Worm (Caenorhabditis elegans) whole organism, L3 larva: Measurements from ENCODE around the gene srlf-13.

Source experiments
- fkh-10 ChIP-seq: sonication (generic microtip); optimal IDR thresholded peaks from 2 replicates; lab custom pipeline; 2017; ENCODE audit warnings: missing biosample characterization, missing genetic modification reagents, missing genetic modification characterization
- jun-1 ChIP-seq: fragments of 150-350 bp; optimal IDR thresholded peaks from 2 replicates; lab custom pipeline; 2014; ENCODE audit warnings: missing biosample characterization, missing genetic modification reagents, missing genetic modification characterization
- nhr-12 ChIP-seq: fragments of 150-350 bp; optimal IDR thresholded peaks from 2 replicates; lab custom pipeline; 2014; ENCODE audit warnings: missing biosample characterization, missing genetic modification characterization
- nhr-237 ChIP-seq: fragments of 150-350 bp; optimal IDR thresholded peaks from 2 replicates; lab custom pipeline; 2014; ENCODE audit warnings: missing biosample characterization, missing genetic modification characterization
- nhr-77 ChIP-seq: fragments of 150-350 bp; optimal IDR thresholded peaks from 2 replicates; lab custom pipeline; 2014; ENCODE audit warnings: missing biosample characterization, missing genetic modification characterization

DNA sequence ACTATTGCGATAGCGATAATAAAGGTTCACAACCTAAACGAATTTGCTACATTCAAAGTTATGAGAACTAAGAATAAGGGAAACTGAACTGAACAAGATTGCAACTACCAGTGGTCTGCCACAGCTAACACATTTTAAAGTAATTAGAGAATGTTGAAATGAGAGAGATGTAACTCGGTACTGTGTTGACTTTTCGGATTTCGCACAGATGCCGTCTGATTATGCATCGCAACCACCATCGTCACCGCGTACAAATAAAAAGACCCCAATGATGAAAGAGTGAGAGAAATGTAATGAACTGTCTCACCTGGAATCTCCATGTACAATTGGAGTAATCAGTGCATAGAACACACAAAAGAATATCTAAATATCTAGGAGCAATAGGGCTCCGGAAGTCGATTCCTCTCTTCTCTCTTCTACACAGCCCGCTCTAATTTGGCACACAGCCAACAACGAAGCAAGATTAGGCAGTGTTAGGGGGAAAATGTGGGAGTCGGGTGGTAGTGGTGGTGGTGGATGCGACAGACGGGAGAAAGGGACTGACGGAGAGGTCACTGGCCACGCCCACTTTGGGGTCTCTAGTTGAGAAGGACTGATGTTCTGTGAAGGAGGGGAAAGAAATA, 27.7 kb downstream of the srlf-13 start, which contains the start of gene F13E9.11:
- no peak for TF ChIP-seq nhr-77 (tag; lab: Kevin White, UChicago)
- TF ChIP-seq nhr-12 (tag; lab: Kevin White, UChicago), result no peak
- no peak for TF ChIP-seq fkh-10 (GFP tag; lab: Kevin White, UChicago)
- TF ChIP-seq jun-1 (tag; lab: Kevin White, UChicago), result no peak
- no peak for TF ChIP-seq nhr-237 (tag; lab: Kevin White, UChicago)
